Worm (Caenorhabditis elegans): ENCODE measurements around the gene arrd-5.

arrd-5 gene

DNA sequence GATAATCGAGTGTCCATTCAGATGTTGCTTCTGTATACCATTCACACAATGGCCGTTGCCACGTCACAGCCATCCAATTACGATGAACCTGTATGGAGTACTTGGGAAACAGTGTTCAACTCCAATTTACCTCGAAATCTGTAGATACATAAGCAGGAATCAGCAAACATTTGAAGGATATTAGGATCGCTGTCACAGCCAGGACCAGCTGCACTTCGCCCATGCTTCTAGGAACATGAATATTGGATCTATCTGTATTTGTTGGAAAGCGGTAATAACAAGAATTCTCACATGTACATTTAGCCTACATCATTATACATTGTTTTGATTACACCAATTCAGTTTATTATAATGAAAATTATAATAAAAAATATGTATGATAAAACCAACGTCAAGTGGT is 51.2 kb downstream of the arrd-5 start, which contains the start of gene algn-8 (continued):
- TF ChIP-seq cebp-1 (GFP tag; IDR thresholded peaks at IDR 0.05) (no peak), cebp-1 (tag; optimal IDR thresholded peaks at IDR 0.05) (no peak), bed-2 (GFP tag; IDR thresholded peaks at IDR 0.05) (no peak), hrde-1 (tag; optimal IDR thresholded peaks at IDR 0.05; ENCODE audit: borderline replicate concordance) (peak; percentile 50), lir-1 (GFP tag; conservative IDR thresholded peaks at IDR 0.05) (no peak), snpc-1.1 (tag; optimal IDR thresholded peaks at IDR 0.05; ENCODE audit: insufficient read depth) (no peak), mxl-1 (tag; optimal IDR thresholded peaks at IDR 0.05) (no peak), snpc-3.4 (tag; optimal IDR thresholded peaks at IDR 0.05) (no peak), ztf-25 (GFP tag; IDR thresholded peaks at IDR 0.05) (no peak), mcd-1 (GFP tag; IDR thresholded peaks at IDR 0.05) (no peak), aptf-3 (GFP tag; IDR thresholded peaks at IDR 0.05) (0 out of 2 replicates have a peak, but pooled peaks have one; percentile 66), sdz-38 (tag; optimal IDR thresholded peaks at IDR 0.05) (no peak), ztf-18 (tag; optimal IDR thresholded peaks at IDR 0.05) (no peak), lin-40 (tag; optimal IDR thresholded peaks at IDR 0.05) (no peak), rcor-1 (GFP tag; IDR thresholded peaks at IDR 0.05) (no peak), unc-130 (GFP tag; optimal IDR thresholded peaks at IDR 0.05) (peak; percentile 55), lin-54 (GFP tag; optimal IDR thresholded peaks at IDR 0.05) (no peak), B0261.1 (tag; optimal IDR thresholded peaks at IDR 0.05) (no peak), him-1 (tag; optimal IDR thresholded peaks at IDR 0.05) (no peak), akir-1 (GFP tag; optimal IDR thresholded peaks at IDR 0.05) (no peak), F37B4.10 (GFP tag; IDR thresholded peaks at IDR 0.05) (no peak), nhr-80 (tag; optimal IDR thresholded peaks at IDR 0.05) (no peak), hmg-1.2 (GFP tag; IDR thresholded peaks at IDR 0.05) (peak; percentile 19; the same call in 1 of the 2 replicates), nhr-179 (tag; optimal IDR thresholded peaks at IDR 0.05) (no peak), pha-4 (tag; optimal IDR thresholded peaks at IDR 0.05) (no peak), attf-6 (GFP tag; IDR thresholded peaks at IDR 0.05) (no peak), chd-7 (tag; optimal IDR thresholded peaks at IDR 0.05) (peak; percentile 45), F55B11.4 (tag; optimal IDR thresholded peaks at IDR 0.05; ENCODE audit: borderline replicate concordance, insufficient read depth) (no peak), Y53G8AR.9 (GFP tag; conservative IDR thresholded peaks at IDR 0.05) (peak; percentile 71), mel-28 (tag; optimal IDR thresholded peaks at IDR 0.05; ENCODE audit: borderline replicate concordance) (no peak), lsy-27 (tag; optimal IDR thresholded peaks at IDR 0.05; ENCODE audit: borderline replicate concordance, insufficient read depth) (no peak), zim-3 (tag; optimal IDR thresholded peaks at IDR 0.05) (peak; percentile 36), B0336.3 (GFP tag; IDR thresholded peaks at IDR 0.05) (peak; percentile 62), hlh-26 (GFP tag; conservative IDR thresholded peaks at IDR 0.05) (no peak), madf-3 (GFP tag; IDR thresholded peaks at IDR 0.05) (0 out of 2 replicates have a peak, but pooled peaks have one; percentile 12), hlh-12 (tag; optimal IDR thresholded peaks at IDR 0.05) (no peak), Y53F4B.3 (GFP tag; IDR thresholded peaks at IDR 0.05) (no peak), D2030.7 (GFP tag; IDR thresholded peaks at IDR 0.05) (no peak), F39B2.1 (GFP tag; IDR thresholded peaks at IDR 0.05) (no peak), lin-35 (GFP tag; optimal IDR thresholded peaks at IDR 0.05) (no peak), egl-44 (GFP tag; IDR thresholded peaks at IDR 0.05) (no peak), C17E4.6 (GFP tag; IDR thresholded peaks at IDR 0.05) (no peak), ZK185.1 (tag; optimal IDR thresholded peaks at IDR 0.05; ENCODE audit: poor library complexity, severe bottlenecking) (no peak), atf-7 (tag; optimal IDR thresholded peaks at IDR 0.05) (peak; percentile 45), ama-1 (optimal IDR thresholded peaks at IDR 0.05) (no peak), ama-1 (GFP tag; optimal IDR thresholded peaks at IDR 0.05) (no peak), F23B12.7 (tag; optimal IDR thresholded peaks at IDR 0.05; ENCODE audit: insufficient read depth) (no peak), F57C9.4 (tag; optimal IDR thresholded peaks at IDR 0.05) (no peak), snpc-1.3 (tag; optimal IDR thresholded peaks at IDR 0.05; ENCODE audit: insufficient read depth) (no peak)
